Worm (Caenorhabditis elegans): Measurements from ENCODE around the gene C45B11.2.

DNA sequence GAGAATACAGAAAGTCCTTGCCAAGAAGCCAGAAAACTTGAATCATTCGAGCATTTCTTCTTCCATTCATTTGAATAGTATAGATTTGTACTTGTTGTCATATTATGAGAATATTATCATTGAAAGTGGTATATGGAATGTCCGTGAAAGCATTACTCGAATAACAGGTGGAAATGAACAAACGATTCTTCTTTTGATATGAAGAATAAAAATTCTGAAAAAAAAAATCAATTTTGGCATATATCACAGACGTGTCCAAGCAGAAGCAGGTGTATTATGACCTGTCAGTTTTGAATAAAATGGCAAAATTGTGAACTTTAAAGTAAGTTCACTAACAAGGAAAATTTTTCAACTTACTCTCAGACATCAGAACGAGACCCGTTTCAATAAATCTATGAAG lies 14.5 kb downstream of the C45B11.2 start, which contains the start of gene srh-75:
- TF ChIP-seq W03F9.2 (tag; optimal IDR thresholded peaks at IDR 0.05) (no peak), him-1 (tag; optimal IDR thresholded peaks at IDR 0.05) (no peak)
